Worm (Caenorhabditis elegans) whole organism, early embryonic: ENCODE results near the gene ifbp-1.

Experiments
- B0310.2 ChIP-seq: sonication (generic microtip); optimal IDR thresholded peaks from 2 replicates; lab custom pipeline; 2016; ENCODE audit warnings: mild to moderate bottlenecking, missing genetic modification characterization, missing compliant biosample characterization
- F13C5.2 ChIP-seq: sonication (generic microtip); optimal IDR thresholded peaks from 2 replicates; lab custom pipeline; 2017; ENCODE audit warnings: mild to moderate bottlenecking, missing genetic modification characterization, inconsistent platforms, missing compliant biosample characterization
- aly-1 ChIP-seq: sonication (generic microtip); optimal IDR thresholded peaks from 2 replicates; lab custom pipeline; 2016; ENCODE audit warnings: missing genetic modification characterization, missing compliant biosample characterization
- ama-1 ChIP-seq: fragments of 150-350 bp; optimal IDR thresholded peaks from 2 replicates; lab custom pipeline; 2014
- ceh-13 ChIP-seq: fragments of 200-800 bp; sonication (Bioruptor generic); optimal IDR thresholded peaks from 2 replicates; lab custom pipeline; 2018; ENCODE audit warnings: mild to moderate bottlenecking, missing genetic modification characterization, missing compliant biosample characterization
- ceh-36 ChIP-seq: sonication (generic microtip); optimal IDR thresholded peaks from 2 replicates; lab custom pipeline; 2016; ENCODE audit warnings: missing genetic modification characterization, inconsistent platforms, missing compliant biosample characterization
- ets-7 ChIP-seq: sonication (generic microtip); optimal IDR thresholded peaks from 2 replicates; lab custom pipeline; 2016; ENCODE audit warnings: missing genotype, missing genetic modification characterization, missing compliant biosample characterization
- flt-1 ChIP-seq: fragments of 200-800 bp; sonication (Bioruptor generic); IDR thresholded peaks from 2 replicates; pipeline ENCODE4 v1.3.6; 2022; ENCODE audit warnings: missing genetic modification characterization, missing compliant biosample characterization
- hmbx-1 ChIP-seq: sonication (generic microtip); optimal IDR thresholded peaks from 2 replicates; lab custom pipeline; 2016; ENCODE audit warnings: mild to moderate bottlenecking, missing genetic modification characterization, missing compliant biosample characterization
- hmg-4 ChIP-seq: fragments of 200-800 bp; sonication (Bioruptor generic); optimal IDR thresholded peaks from 2 replicates; lab custom pipeline; 2018; ENCODE audit warnings: mild to moderate bottlenecking, missing genetic modification characterization, missing compliant biosample characterization
- hnd-1 ChIP-seq: sonication (generic microtip); optimal IDR thresholded peaks from 2 replicates; lab custom pipeline; 2016; ENCODE audit warnings: missing genetic modification characterization, missing compliant biosample characterization
- pes-1 ChIP-seq: fragments of 200-800 bp; sonication (Bioruptor generic); IDR thresholded peaks from 2 replicates; pipeline ENCODE4 v1.3.6; 2022; ENCODE audit warnings: missing genetic modification reagents, missing genetic modification characterization, missing compliant biosample characterization
- scrt-1 ChIP-seq: fragments of 200-800 bp; sonication (Bioruptor generic); IDR thresholded peaks from 2 replicates; pipeline ENCODE4 v1.3.6; 2022; ENCODE audit warnings: missing genetic modification characterization, missing compliant biosample characterization
- sea-1 ChIP-seq: fragments of 200-800 bp; sonication (Bioruptor generic); conservative IDR thresholded peaks from 2 replicates; pipeline ENCODE4 v1.3.6; 2022; ENCODE audit warnings: missing genetic modification characterization, missing compliant biosample characterization
- tbx-11 ChIP-seq: fragments of 200-800 bp; sonication (Bioruptor generic); IDR thresholded peaks from 2 replicates; pipeline ENCODE4 v1.3.6; 2022; ENCODE audit warnings: missing genetic modification characterization, missing compliant biosample characterization
- tbx-37 ChIP-seq: fragments of 200-800 bp; sonication (Bioruptor generic); conservative IDR thresholded peaks from 2 replicates; pipeline ENCODE4 v1.3.6; 2022; ENCODE audit warnings: missing genetic modification reagents, missing genetic modification characterization, missing compliant biosample characterization
- tra-4 ChIP-seq: sonication (generic microtip); optimal IDR thresholded peaks from 2 replicates; lab custom pipeline; 2017; ENCODE audit warnings: missing genetic modification characterization, missing compliant biosample characterization

Gene ifbp-1

DNA sequence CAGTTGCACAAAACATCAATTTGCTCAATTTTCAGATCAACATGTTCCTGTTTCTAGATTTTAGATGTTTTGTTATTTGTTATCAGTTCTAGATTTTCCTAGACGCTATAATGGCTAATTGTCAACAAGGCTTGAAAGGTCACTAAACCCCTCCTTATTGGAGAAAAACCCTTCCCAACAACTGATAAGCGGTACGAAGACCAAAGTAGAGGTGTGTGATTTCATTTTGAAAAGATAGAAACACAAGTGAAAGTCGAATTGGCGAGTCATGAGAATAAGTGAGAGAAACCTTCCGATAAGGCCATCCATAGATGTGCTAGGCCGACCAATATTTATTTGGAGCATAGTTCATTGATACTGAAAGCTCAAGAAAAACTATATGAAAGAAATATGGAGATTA lies 6.4 kb downstream of the ifbp-1 start:
- TF ChIP-seq hmg-4 (GFP tag; lab: Kevin White, UChicago) = no peak
- TF ChIP-seq ceh-36 = no peak
- TF ChIP-seq B0310.2 = no peak
- no peak for TF ChIP-seq tra-4 (tag; lab: Kevin White, UChicago)
- no peak for TF ChIP-seq ama-1 (lab: Kevin White, UChicago)

DNA sequence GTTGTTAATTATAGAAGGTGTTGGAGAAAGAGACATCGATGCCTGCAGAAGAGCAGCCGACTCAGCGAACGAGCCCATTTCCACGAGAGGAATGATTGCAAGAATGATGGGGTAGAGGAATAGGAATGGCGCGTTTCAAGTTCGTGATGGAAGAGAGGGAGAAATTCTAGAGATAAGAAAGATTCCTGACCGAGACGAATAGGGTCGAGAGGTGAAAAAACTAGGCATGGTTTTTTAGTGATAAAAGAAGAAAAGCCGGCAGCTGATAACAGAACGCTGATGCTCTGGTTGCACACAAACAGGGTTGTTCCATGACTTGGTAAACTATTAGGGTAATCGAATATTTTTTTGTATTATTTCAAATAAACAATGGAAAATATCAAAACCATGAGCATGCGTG lies 7.2 kb downstream of the ifbp-1 start:
- TF ChIP-seq ama-1 (lab: Kevin White, UChicago) (no peak), scrt-1 (GFP tag; lab: Robert Waterston, UW) (no peak), ets-7 (tag; lab: Kevin White, UChicago) (no peak), sea-1 (GFP tag; lab: Robert Waterston, UW) (no peak), pes-1 (GFP tag; lab: Robert Waterston, UW) (no peak), hnd-1 (tag; lab: Kevin White, UChicago) (no peak), hmg-4 (GFP tag; lab: Kevin White, UChicago) (no peak), tra-4 (tag; lab: Kevin White, UChicago) (no peak), ceh-13 (GFP tag; lab: Kevin White, UChicago) (no peak)

ce11 chrV:13371336-13371735 lies 8.7 kb downstream of the ifbp-1 start:
- TF ChIP-seq ceh-13 (GFP tag; lab: Kevin White, UChicago) (no peak), sea-1 (GFP tag; lab: Robert Waterston, UW) (no peak)

ce11 chrV:13370265-13370664 lies 9.8 kb downstream of the ifbp-1 start:
- TF ChIP-seq ets-7 (tag; lab: Kevin White, UChicago) (no peak), aly-1 (tag; lab: Kevin White, UChicago) (no peak), tra-4 (tag; lab: Kevin White, UChicago) (no peak), hmg-4 (GFP tag; lab: Kevin White, UChicago) (no peak), flt-1 (GFP tag; lab: Robert Waterston, UW) (no peak), tbx-37 (GFP tag; lab: Robert Waterston, UW) (no peak), scrt-1 (GFP tag; lab: Robert Waterston, UW) (no peak), B0310.2 (no peak)

DNA sequence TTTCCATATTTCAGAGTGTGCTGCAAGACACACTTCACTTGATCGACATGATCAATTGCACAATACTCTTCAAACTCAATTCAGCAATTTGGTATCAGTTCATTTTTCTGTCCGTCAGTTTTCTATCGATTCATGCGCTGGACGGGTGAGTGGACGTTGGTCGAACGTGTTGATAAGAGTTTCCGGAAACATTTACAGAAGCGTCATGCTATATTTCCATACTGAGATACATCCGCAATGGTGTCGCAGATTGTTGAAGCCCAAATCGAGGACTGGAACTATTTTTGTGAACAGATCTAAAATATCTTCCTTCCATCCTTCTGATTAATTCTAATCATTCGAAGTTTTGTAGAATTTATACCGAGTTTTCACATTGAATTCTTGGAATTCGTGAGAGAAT lies 10.4 kb downstream of the ifbp-1 start:
- TF ChIP-seq tbx-11 (no peak), hmg-4 (GFP tag; lab: Kevin White, UChicago) (no peak), ceh-36 (no peak), ama-1 (lab: Kevin White, UChicago) (no peak), hnd-1 (tag; lab: Kevin White, UChicago) (no peak), F13C5.2 (no peak), flt-1 (GFP tag; lab: Robert Waterston, UW) (no peak), ets-7 (tag; lab: Kevin White, UChicago) (no peak), pes-1 (GFP tag; lab: Robert Waterston, UW) (no peak), aly-1 (tag; lab: Kevin White, UChicago) (no peak), hmbx-1 (no peak), tra-4 (tag; lab: Kevin White, UChicago) (no peak), tbx-37 (GFP tag; lab: Robert Waterston, UW) (no peak), B0310.2 (no peak)

ce11 chrV:13367024-13367423 lies 13.0 kb downstream of the ifbp-1 start, which contains the start of gene srx-125:
Gene srx-125 (plus strand): TSS chrV:13367324.
- TF ChIP-seq ceh-36 = no peak
- no peak for TF ChIP-seq tbx-11
- no peak for TF ChIP-seq ceh-13 (GFP tag; lab: Kevin White, UChicago)
- TF ChIP-seq B0310.2 = no peak
- TF ChIP-seq ets-7 (tag; lab: Kevin White, UChicago) = no peak
- no peak for TF ChIP-seq hnd-1 (tag; lab: Kevin White, UChicago)
- TF ChIP-seq hmg-4 (GFP tag; lab: Kevin White, UChicago) = no peak
- no peak for TF ChIP-seq sea-1 (GFP tag; lab: Robert Waterston, UW)
- no peak for TF ChIP-seq hmbx-1
- no peak for TF ChIP-seq tra-4 (tag; lab: Kevin White, UChicago)

DNA sequence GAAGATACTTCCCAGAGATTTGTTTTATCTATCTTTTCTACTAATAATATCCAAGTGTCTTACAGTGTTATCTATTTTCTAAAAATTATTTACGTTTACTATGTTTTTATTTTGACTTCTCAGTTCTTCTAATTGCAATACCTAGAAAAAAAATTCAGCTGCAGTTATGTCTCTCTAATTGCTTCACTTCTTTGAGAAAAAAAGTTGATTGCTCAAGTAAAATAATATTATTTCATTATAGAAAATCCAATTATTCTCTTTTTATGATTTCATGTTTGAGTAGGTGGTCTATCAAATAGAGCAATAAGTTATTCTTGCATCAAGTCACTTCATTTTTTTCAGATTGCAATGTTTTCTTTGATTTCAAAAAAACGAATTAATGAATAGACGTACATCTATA lies 13.6 kb downstream of the ifbp-1 start:
- TF ChIP-seq sea-1 (GFP tag; lab: Robert Waterston, UW) = no peak
- TF ChIP-seq ets-7 (tag; lab: Kevin White, UChicago) = no peak
- no peak for TF ChIP-seq F13C5.2
- no peak for TF ChIP-seq flt-1 (GFP tag; lab: Robert Waterston, UW)

ce11 chrV:13364227-13364626 lies 15.8 kb downstream of the ifbp-1 start:
- TF ChIP-seq hnd-1 (tag; lab: Kevin White, UChicago) (no peak), tbx-37 (GFP tag; lab: Robert Waterston, UW) (no peak)

ce11 chrV:13363415-13363814 lies 16.6 kb downstream of the ifbp-1 start, which contains the start of gene srg-46:
Gene srg-46 (plus strand): TSS chrV:13363715.
- TF ChIP-seq sea-1 (GFP tag; lab: Robert Waterston, UW) (no peak), hmg-4 (GFP tag; lab: Kevin White, UChicago) (no peak), hmbx-1 (no peak), ceh-13 (GFP tag; lab: Kevin White, UChicago) (no peak), aly-1 (tag; lab: Kevin White, UChicago) (no peak), B0310.2 (no peak)
